Worm (Caenorhabditis elegans): Measurements from ENCODE around the gene lelo-1.

- TF ChIP-seq unc-62 (GFP tag; optimal IDR thresholded peaks at IDR 0.05) (no peak), nhr-67 (tag; optimal IDR thresholded peaks at IDR 0.05) (no peak)
Observed at ce11 chrII:6248029-6248428, 1.9 kb downstream of the lelo-1 start.

Measured in whole organism, L3 larva.